Fruit fly (Drosophila melanogaster): Measurements from ENCODE around the gene Tcs5.

Gene Tcs5

dm6 chr3L:5186807-5187571 lies 47.8 kb upstream of the Tcs5 start (continued):
- TF ChIP-seq eyg (GFP tag; optimal IDR thresholded peaks at IDR 0.05) (peak; percentile 74), CG16863 (GFP tag; optimal IDR thresholded peaks at IDR 0.05) (peak; percentile 87), sens-2 (GFP tag; IDR thresholded peaks at IDR 0.05) (peak; percentile 82), CG8944 (GFP tag; optimal IDR thresholded peaks at IDR 0.05) (peak; percentile 90), br (optimal IDR thresholded peaks at IDR 0.05) (no peak), CG2129 (GFP tag; IDR thresholded peaks at IDR 0.05; ENCODE audit: partially characterized antibody) (no peak), CG31441 (GFP tag; IDR thresholded peaks at IDR 0.05) (peak; percentile 86), Nf-YA (GFP tag; IDR thresholded peaks at IDR 0.05) (peak; percentile 68), CG9797 (GFP tag; optimal IDR thresholded peaks at IDR 0.05) (peak; percentile 45), onecut (GFP tag; IDR thresholded peaks at IDR 0.05) (peak; percentile 87), gcm (GFP tag; optimal IDR thresholded peaks at IDR 0.05) (peak; percentile 92), NC2α (GFP tag; optimal IDR thresholded peaks at IDR 0.05) (peak; percentile 59), stwl (tag; optimal IDR thresholded peaks at IDR 0.05) (peak; percentile 56), esg (GFP tag; conservative IDR thresholded peaks at IDR 0.05) (peak; percentile 85), CG12071 (GFP tag; optimal IDR thresholded peaks at IDR 0.05) (peak; percentile 93), CG7745 (tag; optimal IDR thresholded peaks at IDR 0.05) (peak; percentile 54), NK7.1 (GFP tag; optimal IDR thresholded peaks at IDR 0.05) (peak; percentile 67), crc (GFP tag; optimal IDR thresholded peaks at IDR 0.05) (peak; percentile 87), CG10565 (GFP tag; optimal IDR thresholded peaks at IDR 0.05) (peak; percentile 57), Mrtf (GFP tag; IDR thresholded peaks at IDR 0.05) (peak; percentile 88), CG10366 (GFP tag; IDR thresholded peaks at IDR 0.05) (peak; percentile 86), CG4707 (GFP tag; optimal IDR thresholded peaks at IDR 0.05) (peak; percentile 80), CG32532 (GFP tag; IDR thresholded peaks at IDR 0.05) (peak; percentile 87), jumu (GFP tag; optimal IDR thresholded peaks at IDR 0.05) (peak; percentile 89), ab (GFP tag; optimal IDR thresholded peaks at IDR 0.05) (peak; percentile 74), CG9817 (tag; optimal IDR thresholded peaks at IDR 0.05) (peak; percentile 76), nom (GFP tag; optimal IDR thresholded peaks at IDR 0.05) (peak; percentile 39), Sry-β (GFP tag; optimal IDR thresholded peaks at IDR 0.05) (peak; percentile 10), NfI (GFP tag; optimal IDR thresholded peaks at IDR 0.05) (peak; percentile 88), CG12155 (GFP tag; optimal IDR thresholded peaks at IDR 0.05) (peak; percentile 79), CG6683 (GFP tag; optimal IDR thresholded peaks at IDR 0.05) (peak; percentile 74), Hey (tag; optimal IDR thresholded peaks at IDR 0.05) (peak; percentile 50), cato (GFP tag; optimal IDR thresholded peaks at IDR 0.05; ENCODE audit: borderline replicate concordance) (peak; percentile 87), jing (GFP tag; optimal IDR thresholded peaks at IDR 0.05) (peak; percentile 90), ttk (GFP tag; IDR thresholded peaks at IDR 0.05) (peak; percentile 91), bbx (GFP tag; IDR thresholded peaks at IDR 0.05; ENCODE audit: partially characterized antibody) (no peak), Hr39 (optimal IDR thresholded peaks at IDR 0.05) (no peak), Oli (tag; optimal IDR thresholded peaks at IDR 0.05) (peak; percentile 93), wor (GFP tag; IDR thresholded peaks at IDR 0.05) (peak; percentile 80), Meics (GFP tag; optimal IDR thresholded peaks at IDR 0.05) (peak; percentile 87), Spps (tag; optimal IDR thresholded peaks at IDR 0.05) (peak; percentile 84), pzg (GFP tag; optimal IDR thresholded peaks at IDR 0.05) (no peak), trem (tag; optimal IDR thresholded peaks at IDR 0.05) (peak; percentile 92), so (GFP tag; IDR thresholded peaks at IDR 0.05) (peak; percentile 90), tin (GFP tag; optimal IDR thresholded peaks at IDR 0.05) (peak; percentile 92), CG13624 (GFP tag; optimal IDR thresholded peaks at IDR 0.05) (peak; percentile 81), CG11560 (tag; IDR thresholded peaks at IDR 0.05) (peak; percentile 52; the same call in 1 of the 3 replicates), CG8290 (GFP tag; optimal IDR thresholded peaks at IDR 0.05) (peak; percentile 83), CG8290 (tag; optimal IDR thresholded peaks at IDR 0.05) (peak in 1 of 2 experiments; percentile 98), CG3847 (GFP tag; IDR thresholded peaks at IDR 0.05) (peak; percentile 70)

All from whole organism, embryonic.